Fruit fly (Drosophila melanogaster) whole organism, embryonic: ENCODE measurements around the gene Pig1.
A peak's percentile ranks its signal among the peaks of the same experiment; 100 is the strongest.

Experiments
- ATbp ChIP-seq: fragments of 200-800 bp; sonication (Bioruptor generic); optimal IDR thresholded peaks from 2 replicates; lab custom pipeline; 2017; ENCODE audit warnings: missing biosample characterization, mild to moderate bottlenecking, missing genetic modification characterization, missing genetic modification reagents
- Abd-B ChIP-seq: fragments of 200-800 bp; sonication (Bioruptor generic); optimal IDR thresholded peaks from 2 replicates; lab custom pipeline; 2018; ENCODE audit warnings: missing biosample characterization, mild to moderate bottlenecking, missing genetic modification characterization, moderate library complexity
- Adf1 ChIP-seq: fragments of 200-800 bp; sonication (Bioruptor generic); IDR thresholded peaks from 2 replicates; pipeline ENCODE4 v1.3.6; 2022; ENCODE audit warnings: missing biosample characterization, missing genetic modification characterization
- Antp ChIP-seq: fragments of 200-800 bp; sonication (Bioruptor generic); optimal IDR thresholded peaks from 3 replicates; lab custom pipeline; 2016; ENCODE audit warnings: missing biosample characterization, missing genetic modification characterization
- Atf6 ChIP-seq: fragments of 200-800 bp; sonication (Bioruptor generic); IDR thresholded peaks from 2 replicates; pipeline ENCODE4 v1.3.6; 2022; ENCODE audit warnings: missing biosample characterization, missing genetic modification characterization
- Bdp1 ChIP-seq: fragments of 200-800 bp; sonication (Bioruptor generic); optimal IDR thresholded peaks from 3 replicates; lab custom pipeline; 2016; ENCODE audit warnings: missing biosample characterization, missing genetic modification characterization
- CG10462 ChIP-seq: fragments of 200-800 bp; sonication (Bioruptor generic); optimal IDR thresholded peaks from 2 replicates; lab custom pipeline; 2016; ENCODE audit warnings: missing biosample characterization, missing genetic modification characterization
- CG12942 ChIP-seq: fragments of 200-800 bp; sonication (Bioruptor generic); optimal IDR thresholded peaks from 3 replicates; lab custom pipeline; 2016; ENCODE audit warnings: missing biosample characterization, missing genetic modification characterization
- CG13287 ChIP-seq: fragments of 200-800 bp; sonication (Bioruptor generic); IDR thresholded peaks from 2 replicates; pipeline ENCODE4 v1.3.6; 2022; ENCODE audit warnings: missing biosample characterization, missing genetic modification characterization; ENCODE audit not compliant: partially characterized antibody
- CG17186 ChIP-seq: fragments of 200-800 bp; sonication (Bioruptor generic); optimal IDR thresholded peaks from 3 replicates; lab custom pipeline; 2017; ENCODE audit warnings: missing biosample characterization, missing genetic modification reagents, missing genetic modification characterization
- CG18764 ChIP-seq: fragments of 200-800 bp; sonication (Bioruptor generic); optimal IDR thresholded peaks from 3 replicates; lab custom pipeline; 2016; ENCODE audit warnings: missing biosample characterization, missing genetic modification characterization
- CG2116 ChIP-seq: fragments of 200-800 bp; sonication (Bioruptor generic); optimal IDR thresholded peaks from 3 replicates; lab custom pipeline; 2018; ENCODE audit warnings: missing biosample characterization, mild to moderate bottlenecking, missing genetic modification characterization
- CG2712 ChIP-seq: fragments of 200-800 bp; optimal IDR thresholded peaks from 3 replicates; lab custom pipeline; 2019; ENCODE audit warnings: missing biosample characterization, mild to moderate bottlenecking, missing genetic modification characterization, moderate library complexity
- CG30020 ChIP-seq: fragments of 200-800 bp; optimal IDR thresholded peaks from 2 replicates; lab custom pipeline; 2019; ENCODE audit warnings: missing biosample characterization, mild to moderate bottlenecking, missing genetic modification characterization, moderate library complexity
- CG34224 ChIP-seq: fragments of 200-800 bp; sonication (Bioruptor generic); IDR thresholded peaks from 3 replicates; pipeline ENCODE4 v1.3.6; 2022; ENCODE audit warnings: missing biosample characterization, missing genetic modification characterization; ENCODE audit not compliant: partially characterized antibody
- CG42726 ChIP-seq: fragments of 200-800 bp; sonication (Bioruptor generic); IDR thresholded peaks from 2 replicates; pipeline ENCODE4 v1.3.6; 2022; ENCODE audit warnings: missing biosample characterization, missing genetic modification characterization; ENCODE audit not compliant: partially characterized antibody
- CG4730 ChIP-seq: fragments of 200-800 bp; sonication (Bioruptor generic); IDR thresholded peaks from 2 replicates; pipeline ENCODE4 v1.3.6; 2022; ENCODE audit warnings: missing biosample characterization, missing genetic modification characterization
- CG5953 ChIP-seq: fragments of 200-800 bp; sonication (Bioruptor generic); IDR thresholded peaks from 2 replicates; pipeline ENCODE4 v1.3.6; 2022; ENCODE audit warnings: missing biosample characterization, missing genetic modification characterization
- CG6654 ChIP-seq: fragments of 200-800 bp; sonication (Bioruptor generic); optimal IDR thresholded peaks from 2 replicates; lab custom pipeline; 2017; ENCODE audit warnings: missing biosample characterization, mild to moderate bottlenecking, missing genetic modification characterization
- CG8089 ChIP-seq: fragments of 200-800 bp; sonication (Bioruptor generic); optimal IDR thresholded peaks from 3 replicates; lab custom pipeline; 2016; ENCODE audit warnings: missing biosample characterization, missing genetic modification characterization
- CG8359 ChIP-seq: fragments of 200-800 bp; sonication (Bioruptor generic); optimal IDR thresholded peaks from 2 replicates; lab custom pipeline; 2017; ENCODE audit warnings: missing biosample characterization, mild to moderate bottlenecking, missing genetic modification characterization, borderline replicate concordance
- CHES-1-like ChIP-seq: fragments of 200-800 bp; sonication (Bioruptor generic); optimal IDR thresholded peaks from 2 replicates; lab custom pipeline; 2016; ENCODE audit warnings: missing biosample characterization, missing genetic modification characterization
- D19B ChIP-seq: fragments of 200-800 bp; sonication (Bioruptor generic); optimal IDR thresholded peaks from 2 replicates; lab custom pipeline; 2017; ENCODE audit warnings: missing biosample characterization, mild to moderate bottlenecking, missing genetic modification characterization
- Deaf1 ChIP-seq: fragments of 200-800 bp; optimal IDR thresholded peaks from 3 replicates; lab custom pipeline; 2019; ENCODE audit warnings: missing biosample characterization, mild to moderate bottlenecking, missing genetic modification characterization, moderate library complexity
- Dll ChIP-seq: fragments of 200-800 bp; sonication (Bioruptor generic); IDR thresholded peaks from 4 replicates; pipeline ENCODE4 v1.3.6; 2022; ENCODE audit warnings: missing biosample characterization, missing genetic modification characterization; ENCODE audit not compliant: partially characterized antibody
- HLHmδ ChIP-seq: fragments of 200-800 bp; sonication (Bioruptor generic); optimal IDR thresholded peaks from 2 replicates; lab custom pipeline; 2018; ENCODE audit warnings: missing biosample characterization, mild to moderate bottlenecking, missing genetic modification characterization, moderate library complexity
- Hr78 ChIP-seq, 2 experiments: fragments of 200-800 bp in 1 of 2; fragments of >200 bp in 1 of 2; sonication (Bioruptor generic) in 1 of 2; optimal IDR thresholded peaks; 2 replicates each; lab custom pipeline; 2017 to 2019; ENCODE audit warnings: missing biosample characterization in 2 of 2, missing genetic modification characterization in 2 of 2, mild to moderate bottlenecking in 1 of 2, moderate library complexity in 1 of 2
- Lhr ChIP-seq: fragments of 200-800 bp; sonication (Bioruptor generic); optimal IDR thresholded peaks from 3 replicates; lab custom pipeline; 2017; ENCODE audit warnings: mild to moderate bottlenecking, missing biosample characterization, missing genetic modification reagents, missing genetic modification characterization
- MTF-1 ChIP-seq: fragments of 200-800 bp; sonication (Bioruptor generic); optimal IDR thresholded peaks from 2 replicates; lab custom pipeline; 2018; ENCODE audit warnings: missing biosample characterization, mild to moderate bottlenecking, missing genetic modification characterization, borderline replicate concordance
- NC2α ChIP-seq: fragments of 200-800 bp; sonication (Bioruptor generic); optimal IDR thresholded peaks from 2 replicates; lab custom pipeline; 2016; ENCODE audit warnings: missing biosample characterization, missing genetic modification characterization
- Neu2 ChIP-seq: fragments of 200-800 bp; sonication (Bioruptor generic); optimal IDR thresholded peaks from 3 replicates; lab custom pipeline; 2016; ENCODE audit warnings: missing biosample characterization, missing genetic modification characterization, borderline replicate concordance
- Rfx ChIP-seq: fragments of 200-800 bp; sonication (Bioruptor generic); IDR thresholded peaks from 2 replicates; pipeline ENCODE4 v1.3.6; 2022; ENCODE audit warnings: missing biosample characterization, missing genetic modification characterization
- Rx ChIP-seq: fragments of 200-800 bp; sonication (Bioruptor generic); IDR thresholded peaks from 2 replicates; pipeline ENCODE4 v1.3.6; 2022; ENCODE audit warnings: missing biosample characterization, missing genetic modification characterization
- Six4 ChIP-seq: fragments of 200-800 bp; sonication (Bioruptor generic); optimal IDR thresholded peaks from 2 replicates; lab custom pipeline; 2016; ENCODE audit warnings: missing biosample characterization, missing genetic modification characterization
- Sox100B ChIP-seq: fragments of 200-800 bp; sonication (Bioruptor generic); optimal IDR thresholded peaks from 3 replicates; lab custom pipeline; 2018; ENCODE audit warnings: missing biosample characterization, mild to moderate bottlenecking, missing genetic modification characterization
- ac ChIP-seq: fragments of 200-800 bp; sonication (Bioruptor generic); optimal IDR thresholded peaks from 3 replicates; lab custom pipeline; 2017; ENCODE audit warnings: missing biosample characterization, mild to moderate bottlenecking, missing genetic modification characterization
- bsh ChIP-seq, 2 experiments: fragments of 200-800 bp; sonication (Bioruptor generic); optimal IDR thresholded peaks; 2 replicates each; lab custom pipeline; 2017 to 2018; ENCODE audit warnings: mild to moderate bottlenecking in 2 of 2, missing biosample characterization in 2 of 2, missing genetic modification characterization in 2 of 2, moderate library complexity in 1 of 2
- crp ChIP-seq, 2 experiments: fragments of 200-800 bp; sonication (Bioruptor generic); optimal IDR thresholded peaks; 2 replicates in 1 of 2; 3 replicates in 1 of 2; lab custom pipeline; 2017; ENCODE audit warnings: missing biosample characterization in 2 of 2, missing genetic modification characterization in 2 of 2, mild to moderate bottlenecking in 1 of 2, moderate library complexity in 1 of 2
- da ChIP-seq: fragments of 200-800 bp; sonication (Bioruptor generic); optimal IDR thresholded peaks from 2 replicates; lab custom pipeline; 2016; ENCODE audit warnings: missing biosample characterization, missing genetic modification characterization
- dpn ChIP-seq, 2 experiments: fragments of 200-800 bp; sonication (Bioruptor generic); optimal IDR thresholded peaks; 3 replicates each; lab custom pipeline; 2016; ENCODE audit warnings: missing biosample characterization in 2 of 2, missing genetic modification characterization in 2 of 2
- esg ChIP-seq: fragments of 200-800 bp; sonication (Bioruptor generic); conservative IDR thresholded peaks from 2 replicates; pipeline ENCODE4 v1.3.6; 2022; ENCODE audit warnings: missing biosample characterization, missing genetic modification characterization
- hkb ChIP-seq, 2 experiments: fragments of 200-800 bp in 1 of 2; fragments of >200 bp in 1 of 2; sonication (Bioruptor generic) in 1 of 2; IDR thresholded peaks in 1 of 2; optimal IDR thresholded peaks in 1 of 2; 2 replicates each; pipeline versions ENCODE4 v1.3.6 to Lab custom; 2017 to 2022; ENCODE audit warnings: missing biosample characterization in 1 of 2, missing genetic modification characterization in 1 of 2
- jing ChIP-seq: fragments of 200-800 bp; sonication (Bioruptor generic); optimal IDR thresholded peaks from 2 replicates; lab custom pipeline; 2018; ENCODE audit warnings: missing biosample characterization, mild to moderate bottlenecking, missing genetic modification characterization
- pum ChIP-seq: fragments of 200-800 bp; sonication (Bioruptor generic); optimal IDR thresholded peaks from 2 replicates; lab custom pipeline; 2016; ENCODE audit warnings: missing biosample characterization, missing genetic modification characterization
- sna ChIP-seq: fragments of 200-800 bp; sonication (Bioruptor generic); IDR thresholded peaks from 2 replicates; pipeline ENCODE4 v1.3.6; 2022; ENCODE audit warnings: missing biosample characterization, missing genetic modification characterization; ENCODE audit not compliant: partially characterized antibody
- tna ChIP-seq: fragments of 200-800 bp; sonication (Bioruptor generic); IDR thresholded peaks from 2 replicates; pipeline ENCODE4 v1.3.6; 2022; ENCODE audit warnings: missing biosample characterization, missing genetic modification characterization; ENCODE audit not compliant: partially characterized antibody
- vfl ChIP-seq: fragments of 200-800 bp; sonication (Bioruptor generic); optimal IDR thresholded peaks from 2 replicates; lab custom pipeline; 2016; ENCODE audit warnings: missing biosample characterization, missing genetic modification characterization

Pig1 gene

dm6 chrX:3294816-3295466 lies 45.9 kb upstream of the Pig1 start (continued):
- TF ChIP-seq esg (GFP tag; lab: Robert Waterston, UW) (peak; percentile 96), CG8089 (peak; percentile 98), D19B (GFP tag; lab: Kevin White, UChicago) (peak; percentile 92), jing (peak; percentile 96), hkb (optimal IDR thresholded peaks at IDR 0.05; lab: Kevin White, UChicago) (no peak), hkb (GFP tag; IDR thresholded peaks at IDR 0.05; lab: Robert Waterston, UW) (peak; percentile 98), Deaf1 (tag; lab: Kevin White, UChicago) (peak; percentile 87), bsh (GFP tag; optimal IDR thresholded peaks at IDR 0.05; lab: Kevin White, UChicago) (peak; percentile 95 to 97), ATbp (peak; percentile 97), CG30020 (tag; lab: Kevin White, UChicago) (peak; percentile 54), ac (peak; percentile 79), NC2α (GFP tag; lab: Kevin White, UChicago) (peak; percentile 95), CG42726 (GFP tag; lab: Robert Waterston, UW) (no peak), Rx (peak; percentile 97), Bdp1 (GFP tag; lab: Kevin White, UChicago) (peak; percentile 92), da (GFP tag; lab: Kevin White, UChicago) (peak; percentile 96), Sox100B (GFP tag; lab: Kevin White, UChicago) (peak; percentile 92), CG10462 (GFP tag; lab: Kevin White, UChicago) (peak; percentile 91), Hr78 (GFP tag; optimal IDR thresholded peaks at IDR 0.05; lab: Kevin White, UChicago) (peak in 1 of 2 experiments; percentile 74), Lhr (GFP tag; lab: Kevin White, UChicago) (peak; percentile 83), CG2712 (tag; lab: Kevin White, UChicago) (peak; percentile 96), Abd-B (GFP tag; lab: Kevin White, UChicago) (peak; percentile 95), Atf6 (GFP tag; lab: Robert Waterston, UW) (peak; percentile 98), MTF-1 (peak; percentile 92), Neu2 (GFP tag; lab: Kevin White, UChicago) (peak; percentile 89), sna (GFP tag; lab: Robert Waterston, UW) (no peak), pum (GFP tag; lab: Kevin White, UChicago) (peak; percentile 98), vfl (GFP tag; lab: Kevin White, UChicago) (peak; percentile 98), CG12942 (GFP tag; lab: Kevin White, UChicago) (peak; percentile 97), CG5953 (GFP tag; lab: Robert Waterston, UW) (peak; percentile 96), CG6654 (GFP tag; lab: Kevin White, UChicago) (peak; percentile 90), Rfx (GFP tag; lab: Robert Waterston, UW) (peak; percentile 99), dpn (GFP tag; optimal IDR thresholded peaks at IDR 0.05; lab: Kevin White, UChicago) (peak; percentile 98 to 99), HLHmδ (GFP tag; lab: Kevin White, UChicago) (no peak), CG13287 (GFP tag; lab: Robert Waterston, UW) (0 out of 2 replicates have a peak, but pooled peaks have one; percentile 23), Antp (peak; percentile 99), Dll (GFP tag; lab: Robert Waterston, UW) (no peak), CHES-1-like (GFP tag; lab: Kevin White, UChicago) (peak; percentile 98), crp (GFP tag; optimal IDR thresholded peaks at IDR 0.05; lab: Kevin White, UChicago) (peak in 1 of 2 experiments; percentile 71), CG2116 (GFP tag; lab: Kevin White, UChicago) (peak; percentile 71), Adf1 (GFP tag; lab: Robert Waterston, UW) (peak; percentile 93), Six4 (GFP tag; lab: Kevin White, UChicago) (peak; percentile 97), tna (GFP tag; lab: Robert Waterston, UW) (no peak), CG34224 (GFP tag; lab: Robert Waterston, UW) (no peak), CG8359 (GFP tag; lab: Kevin White, UChicago) (peak; percentile 87), CG4730 (GFP tag; lab: Robert Waterston, UW) (peak; percentile 94), CG18764 (GFP tag; lab: Kevin White, UChicago) (peak; percentile 95), CG17186 (peak; percentile 89)
